Fruit fly (Drosophila melanogaster) whole organism, wandering third instar larva: Measurements from ENCODE around the gene Mbs.

Experiments used
- Abd-B ChIP-seq: fragments of >200 bp; optimal IDR thresholded peaks from 2 replicates; lab custom pipeline; 2017; ENCODE audit warnings: missing biosample characterization, missing genetic modification characterization
- pan ChIP-seq: fragments of >200 bp; optimal IDR thresholded peaks from 2 replicates; lab custom pipeline; 2017
- psq ChIP-seq: fragments of 200-800 bp; sonication (Bioruptor generic); optimal IDR thresholded peaks from 3 replicates; lab custom pipeline; 2017; ENCODE audit warnings: missing biosample characterization, mild to moderate bottlenecking, missing genetic modification characterization, moderate library complexity
- usp ChIP-seq: fragments of >200 bp; optimal IDR thresholded peaks from 2 replicates; lab custom pipeline; 2017; ENCODE audit warnings: missing biosample characterization, missing genetic modification characterization

dm6 chr3L:16128481-16128972 is 76.8 kb downstream of the Mbs start, which contains the start of gene Pgm1:
- no peak for TF ChIP-seq pan
- TF ChIP-seq Abd-B (GFP tag; lab: Kevin White, UChicago) = no peak
- peak; percentile 79 for TF ChIP-seq psq (GFP tag; lab: Kevin White, UChicago)
- TF ChIP-seq usp (GFP tag; lab: Kevin White, UChicago) = no peak
